Worm (Caenorhabditis elegans): ENCODE measurements around the gene T28A8.8.

- no peak for TF ChIP-seq ces-1 (GFP tag; optimal IDR thresholded peaks at IDR 0.05)
- no peak for TF ChIP-seq pqm-1 (tag; optimal IDR thresholded peaks at IDR 0.05)
- TF ChIP-seq zag-1 (tag; optimal IDR thresholded peaks at IDR 0.05) = no peak
- TF ChIP-seq zfp-2 (tag; optimal IDR thresholded peaks at IDR 0.05) = no peak
- no peak for TF ChIP-seq ama-1 (optimal IDR thresholded peaks at IDR 0.05)
- TF ChIP-seq R02D3.7 (tag; optimal IDR thresholded peaks at IDR 0.05) = no peak
- TF ChIP-seq snpc-4 (tag; optimal IDR thresholded peaks at IDR 0.05) = no peak
- no peak for TF ChIP-seq fkh-10 (GFP tag; optimal IDR thresholded peaks at IDR 0.05)
- no peak for TF ChIP-seq egl-27 (tag; optimal IDR thresholded peaks at IDR 0.05)
- no peak for TF ChIP-seq D1046.2 (GFP tag; IDR thresholded peaks at IDR 0.05)
- TF ChIP-seq nhr-237 (tag; optimal IDR thresholded peaks at IDR 0.05) = no peak
- TF ChIP-seq daf-12 (tag; optimal IDR thresholded peaks at IDR 0.05) = no peak
- no peak for TF ChIP-seq ceh-82 (tag; optimal IDR thresholded peaks at IDR 0.05)
- TF ChIP-seq nhr-28 (tag; optimal IDR thresholded peaks at IDR 0.05) = no peak
Observed at ce11 chrIII:13530838-13531237, 28.2 kb downstream of the T28A8.8 start.
